Fruit fly (Drosophila melanogaster) whole organism, wandering third instar larva: ENCODE measurements around the gene narya.

ENCODE experiments used
- Abd-B ChIP-seq: fragments of >200 bp; optimal IDR thresholded peaks from 2 replicates; lab custom pipeline; 2017; ENCODE audit warnings: missing biosample characterization, missing genetic modification characterization
- CG32264 ChIP-seq: fragments of 200-800 bp; sonication (Bioruptor generic); optimal IDR thresholded peaks from 2 replicates; lab custom pipeline; 2016; ENCODE audit warnings: missing biosample characterization, missing genetic modification characterization
- CG9705 ChIP-seq: fragments of 200-800 bp; sonication (Bioruptor generic); optimal IDR thresholded peaks from 2 replicates; lab custom pipeline; 2018; ENCODE audit warnings: missing biosample characterization, mild to moderate bottlenecking, missing genetic modification characterization
- CrebA ChIP-seq: fragments of 200-800 bp; sonication (Bioruptor generic); optimal IDR thresholded peaks from 2 replicates; lab custom pipeline; 2016; ENCODE audit warnings: missing biosample characterization, mild to moderate bottlenecking, missing genetic modification characterization, borderline replicate concordance
- Dif ChIP-seq: fragments of 200-275, 200-300 bp; sonication (Bioruptor generic); optimal IDR thresholded peaks from 2 replicates; lab custom pipeline; 2018; ENCODE audit warnings: missing biosample characterization, missing genetic modification characterization; ENCODE audit not compliant: partially characterized antibody
- GATAd ChIP-seq: sonication (Bioruptor generic); optimal IDR thresholded peaks from 2 replicates; lab custom pipeline; 2016; ENCODE audit warnings: missing biosample characterization, missing genetic modification characterization
- HLH106 ChIP-seq: fragments of 200-800 bp; optimal IDR thresholded peaks from 3 replicates; lab custom pipeline; 2019; ENCODE audit warnings: missing biosample characterization, mild to moderate bottlenecking, missing genetic modification characterization, moderate library complexity
- Hnf4 ChIP-seq: fragments of 200-800 bp; sonication (Bioruptor generic); optimal IDR thresholded peaks from 2 replicates; lab custom pipeline; 2016; ENCODE audit warnings: missing biosample characterization, mild to moderate bottlenecking, missing genetic modification characterization
- Hr83 ChIP-seq: fragments of 200-300 bp; sonication (Bioruptor generic); optimal IDR thresholded peaks from 2 replicates; lab custom pipeline; 2016; ENCODE audit warnings: missing biosample characterization, mild to moderate bottlenecking, missing genetic modification characterization, moderate library complexity; ENCODE audit not compliant: poor library complexity, severe bottlenecking
- Jra ChIP-seq: sonication (Bioruptor generic); optimal IDR thresholded peaks from 2 replicates; lab custom pipeline; 2016; ENCODE audit warnings: missing biosample characterization, missing genetic modification characterization
- Mio ChIP-seq: sonication (Bioruptor generic); optimal IDR thresholded peaks from 2 replicates; lab custom pipeline; 2016; ENCODE audit warnings: missing biosample characterization, missing genetic modification characterization
- Myc ChIP-seq: fragments of >200 bp; optimal IDR thresholded peaks from 2 replicates; lab custom pipeline; 2017
- N ChIP-seq: fragments of >200 bp; optimal IDR thresholded peaks from 2 replicates; lab custom pipeline; 2018; ENCODE audit warnings: missing biosample characterization, missing external identifiers, missing genetic modification characterization
- OdsH ChIP-seq: fragments of 200-800 bp; sonication (Bioruptor generic); optimal IDR thresholded peaks from 2 replicates; lab custom pipeline; 2016; ENCODE audit warnings: missing biosample characterization, mild to moderate bottlenecking, missing genetic modification characterization
- Rel ChIP-seq, 2 experiments: fragments of 200-800 bp; sonication (Bioruptor generic) in 1 of 2; optimal IDR thresholded peaks; 2 replicates in 1 of 2; 3 replicates in 1 of 2; lab custom pipeline; 2016 to 2019; ENCODE audit warnings: mild to moderate bottlenecking in 2 of 2, missing biosample characterization in 2 of 2, missing genetic modification characterization in 2 of 2, moderate library complexity in 1 of 2
- Sp1 ChIP-seq: fragments of 200-800 bp; sonication (Bioruptor generic); optimal IDR thresholded peaks from 3 replicates; lab custom pipeline; 2019; ENCODE audit warnings: missing biosample characterization, mild to moderate bottlenecking, missing genetic modification characterization, moderate library complexity
- Vsx2 ChIP-seq: fragments of 200-300, 225-300 bp; sonication (Bioruptor generic); optimal IDR thresholded peaks from 2 replicates; lab custom pipeline; 2018; ENCODE audit warnings: missing biosample characterization, missing genetic modification characterization; ENCODE audit not compliant: partially characterized antibody
- br ChIP-seq: fragments of 200-800 bp; sonication (Bioruptor generic); optimal IDR thresholded peaks from 2 replicates; lab custom pipeline; 2016; ENCODE audit warnings: missing biosample characterization, missing genetic modification characterization
- brk ChIP-seq: fragments of 200-800 bp; sonication (Bioruptor generic); optimal IDR thresholded peaks from 2 replicates; lab custom pipeline; 2016; ENCODE audit warnings: missing biosample characterization, mild to moderate bottlenecking, missing genetic modification characterization
- dmrt93B ChIP-seq: fragments of 200-800 bp; sonication (Bioruptor generic); optimal IDR thresholded peaks from 2 replicates; lab custom pipeline; 2018; ENCODE audit warnings: missing biosample characterization, mild to moderate bottlenecking, missing genetic modification characterization
- dsf ChIP-seq: sonication (Bioruptor generic); optimal IDR thresholded peaks from 2 replicates; lab custom pipeline; 2016; ENCODE audit warnings: missing biosample characterization, missing genetic modification characterization, borderline replicate concordance
- ey ChIP-seq: fragments of 200-800 bp; sonication (Bioruptor generic); optimal IDR thresholded peaks from 2 replicates; lab custom pipeline; 2016; ENCODE audit warnings: missing biosample characterization, missing genetic modification characterization
- foxo ChIP-seq, 2 experiments: fragments of 200-800 bp; sonication (Bioruptor generic); optimal IDR thresholded peaks; 2 replicates in 1 of 2; 3 replicates in 1 of 2; lab custom pipeline; 2016 to 2017; ENCODE audit warnings: missing biosample characterization in 2 of 2, missing genetic modification characterization in 2 of 2
- fru ChIP-seq: fragments of 200-800 bp; sonication (Bioruptor generic); optimal IDR thresholded peaks from 3 replicates; lab custom pipeline; 2016; ENCODE audit warnings: missing biosample characterization, mild to moderate bottlenecking, missing genetic modification characterization
- h ChIP-seq: fragments of 200-800 bp; sonication (Bioruptor generic); optimal IDR thresholded peaks from 3 replicates; lab custom pipeline; 2016; ENCODE audit warnings: missing biosample characterization, mild to moderate bottlenecking, missing genetic modification characterization
- jim ChIP-seq: fragments of 175-275, 200-325 bp; sonication (Bioruptor generic); optimal IDR thresholded peaks from 2 replicates; lab custom pipeline; 2016; ENCODE audit warnings: missing biosample characterization, mild to moderate bottlenecking, missing genetic modification characterization
- lola ChIP-seq: fragments of >200 bp; optimal IDR thresholded peaks from 2 replicates; lab custom pipeline; 2017; ENCODE audit warnings: missing biosample characterization, missing genetic modification characterization
- psq ChIP-seq: fragments of 200-800 bp; sonication (Bioruptor generic); optimal IDR thresholded peaks from 3 replicates; lab custom pipeline; 2017; ENCODE audit warnings: missing biosample characterization, mild to moderate bottlenecking, missing genetic modification characterization, moderate library complexity
- rgr ChIP-seq: fragments of 200-800 bp; sonication (Bioruptor generic); optimal IDR thresholded peaks from 3 replicates; lab custom pipeline; 2016; ENCODE audit warnings: missing biosample characterization, mild to moderate bottlenecking, missing genetic modification characterization
- sage ChIP-seq: fragments of 200-800 bp; sonication (Bioruptor generic); optimal IDR thresholded peaks from 2 replicates; lab custom pipeline; 2016; ENCODE audit warnings: missing biosample characterization, mild to moderate bottlenecking, missing genetic modification characterization
- sv ChIP-seq: fragments of 200-800 bp; sonication (Bioruptor generic); optimal IDR thresholded peaks from 3 replicates; lab custom pipeline; 2016; ENCODE audit warnings: missing biosample characterization, missing genetic modification characterization
- tai ChIP-seq: sonication (Bioruptor generic); optimal IDR thresholded peaks from 2 replicates; lab custom pipeline; 2016; ENCODE audit warnings: missing biosample characterization, missing genetic modification characterization
- woc ChIP-seq: sonication (Bioruptor generic); optimal IDR thresholded peaks from 2 replicates; lab custom pipeline; 2016; ENCODE audit warnings: missing biosample characterization, mild to moderate bottlenecking, missing genetic modification characterization

narya gene

DNA sequence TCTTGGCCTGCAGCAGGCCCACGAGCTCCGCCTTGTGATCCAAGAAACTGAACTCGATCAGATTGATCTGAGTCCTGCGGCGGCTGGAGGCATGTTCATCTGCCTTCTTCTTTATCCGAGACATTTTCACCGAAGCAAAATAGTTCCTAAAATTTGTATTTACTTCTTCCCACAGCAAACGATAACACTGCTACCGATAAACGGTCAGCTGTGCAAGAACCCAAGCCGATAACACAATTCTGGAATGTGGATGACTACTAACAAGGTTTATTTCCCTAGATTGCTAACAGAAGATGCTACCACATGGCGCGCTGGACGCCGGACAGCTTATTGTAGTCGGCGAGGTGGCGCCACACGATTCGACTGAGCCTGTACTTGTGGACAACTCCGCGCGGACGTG is 4.3 kb downstream of the narya start, which contains the start of gene CG32533:
TSS of gene CG32533 (minus strand) at position 278 of the 400 bp plus-strand sequence.
- TF ChIP-seq h (GFP tag; lab: Kevin White, UChicago) (no peak), jim (GFP tag; lab: Kevin White, UChicago) (no peak), psq (no peak), tai (GFP tag; lab: Kevin White, UChicago) (no peak)

DNA sequence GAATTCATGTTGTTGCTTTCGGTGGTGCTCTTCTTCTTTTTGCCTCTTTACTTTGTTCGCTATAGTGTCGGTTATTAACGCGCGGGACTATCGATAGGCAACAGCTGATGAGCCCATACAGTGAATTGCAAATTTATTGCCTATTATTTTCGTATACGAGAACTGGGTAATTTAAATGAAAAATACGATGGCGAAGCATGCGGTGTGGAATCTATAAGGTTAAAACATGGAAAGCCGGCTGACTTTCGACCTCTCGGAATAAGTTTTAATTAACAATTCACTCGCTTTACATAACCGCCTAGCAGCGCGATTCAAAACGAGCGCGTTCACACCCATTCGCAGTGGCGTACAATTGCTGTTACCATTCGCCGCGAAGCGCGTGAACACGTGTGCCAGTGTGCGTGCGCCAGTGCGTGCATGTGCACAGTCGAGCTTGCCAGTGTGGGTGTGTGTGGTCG is 5.0 kb downstream of the narya start, which contains the start of the genes Naa15-16 and mRpS14:
TSS of gene Naa15-16 (plus strand) at position 116 of the 458 bp plus-strand sequence.
TSS of gene mRpS14 (minus strand) at position 370 of the 458 bp plus-strand sequence.
- TF ChIP-seq Myc (lab: Kevin White, UChicago): peak; percentile 57
- peak; percentile 19 for TF ChIP-seq Sp1 (GFP tag; lab: Kevin White, UChicago)
- TF ChIP-seq tai (GFP tag; lab: Kevin White, UChicago): no peak

DNA sequence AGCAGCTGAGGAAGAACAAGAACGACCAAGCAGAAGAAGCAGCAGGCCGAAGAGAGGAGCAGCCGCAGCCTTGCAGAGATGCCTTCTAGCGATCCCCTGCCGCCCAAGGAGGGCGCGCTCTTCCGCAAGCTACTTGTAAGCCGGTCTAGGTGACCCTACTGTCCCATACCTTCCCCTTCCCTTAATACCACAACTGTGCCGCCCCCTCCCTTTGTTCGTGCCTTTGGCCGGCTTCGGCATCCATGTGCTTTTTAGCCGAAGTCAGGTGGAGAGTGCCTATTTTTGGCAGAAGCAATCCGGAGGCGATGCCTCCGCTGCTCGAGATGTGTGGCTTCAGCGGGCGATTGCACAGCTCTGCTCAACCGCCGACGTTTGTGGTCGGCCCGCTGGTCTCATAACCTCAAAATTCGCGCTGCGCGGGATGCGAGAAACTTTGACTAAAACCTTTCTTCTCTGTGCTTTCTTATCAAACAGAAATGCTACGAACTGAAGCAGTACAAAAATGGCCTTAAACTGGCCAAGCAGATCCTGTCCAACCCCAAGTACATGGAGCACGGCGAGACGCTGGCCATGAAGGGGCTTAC is 5.8 kb downstream of the narya start:
- TF ChIP-seq sage (GFP tag; lab: Kevin White, UChicago): no peak
- TF ChIP-seq fru: no peak
- no peak for TF ChIP-seq Jra (GFP tag; lab: Kevin White, UChicago)
- TF ChIP-seq lola: no peak
- no peak for TF ChIP-seq GATAd
- no peak for TF ChIP-seq HLH106 (tag; lab: Kevin White, UChicago)
- TF ChIP-seq jim (GFP tag; lab: Kevin White, UChicago): no peak
- TF ChIP-seq psq: no peak
- no peak for TF ChIP-seq Hr83 (GFP tag; lab: Kevin White, UChicago)
- no peak for TF ChIP-seq Mio
- no peak for TF ChIP-seq h (GFP tag; lab: Kevin White, UChicago)
- no peak for TF ChIP-seq ey
- TF ChIP-seq Hnf4 (GFP tag; lab: Kevin White, UChicago): no peak
- no peak for TF ChIP-seq dsf (GFP tag; lab: Kevin White, UChicago)
- no peak for TF ChIP-seq Dif (GFP tag; lab: Kevin White, UChicago)
- TF ChIP-seq woc (GFP tag; lab: Kevin White, UChicago): no peak
- TF ChIP-seq br (GFP tag; lab: Kevin White, UChicago): no peak
- no peak for TF ChIP-seq Abd-B
- TF ChIP-seq rgr (GFP tag; lab: Kevin White, UChicago): no peak
- TF ChIP-seq Vsx2 (GFP tag; lab: Kevin White, UChicago): no peak

DNA sequence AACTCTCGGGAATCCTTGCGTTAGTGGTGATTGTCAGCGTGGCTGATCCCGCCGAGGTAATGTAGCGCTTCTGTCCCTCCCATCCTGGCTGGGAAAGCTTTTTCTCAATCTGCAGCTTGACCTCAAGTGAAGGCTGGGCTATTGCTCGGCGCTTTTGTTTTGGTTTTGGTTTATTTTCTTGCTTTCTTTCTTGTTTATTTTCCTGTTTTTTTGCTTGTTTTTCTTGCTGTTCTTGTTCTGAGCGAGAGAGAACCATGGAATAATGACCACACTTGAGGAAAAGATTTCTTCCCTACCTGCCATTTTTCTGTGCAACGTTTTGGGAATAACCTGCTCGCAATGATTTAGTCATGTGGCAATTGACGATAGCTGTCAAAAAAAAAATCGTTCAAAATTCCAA is 10.2 kb downstream of the narya start:
- TF ChIP-seq N: no peak
- TF ChIP-seq brk (GFP tag; lab: Kevin White, UChicago): no peak
- no peak for TF ChIP-seq CrebA (GFP tag; lab: Kevin White, UChicago)
- no peak for TF ChIP-seq dsf (GFP tag; lab: Kevin White, UChicago)
- no peak for TF ChIP-seq CG9705 (GFP tag; lab: Kevin White, UChicago)
- TF ChIP-seq OdsH (GFP tag; lab: Kevin White, UChicago): no peak
- no peak for TF ChIP-seq HLH106 (tag; lab: Kevin White, UChicago)
- no peak for TF ChIP-seq dmrt93B (GFP tag; lab: Kevin White, UChicago)
- TF ChIP-seq CG32264: no peak
- no peak for TF ChIP-seq sage (GFP tag; lab: Kevin White, UChicago)
- TF ChIP-seq sv (GFP tag; lab: Kevin White, UChicago): no peak
- TF ChIP-seq Rel (GFP tag; optimal IDR thresholded peaks at IDR 0.05; lab: Kevin White, UChicago): no peak
- TF ChIP-seq Rel (tag; optimal IDR thresholded peaks at IDR 0.05; lab: Kevin White, UChicago): no peak
- TF ChIP-seq Abd-B: no peak
- TF ChIP-seq Mio: no peak
- TF ChIP-seq GATAd: no peak
- TF ChIP-seq foxo (GFP tag; optimal IDR thresholded peaks at IDR 0.05; lab: Kevin White, UChicago): no peak
- TF ChIP-seq, all 38 proteins: peak for 0
